Worm (Caenorhabditis elegans) whole organism, young adult: Measurements from ENCODE around the gene Y43F8C.7.
A peak's percentile ranks its signal among the peaks of the same experiment; 100 is the strongest.

Source experiments
- B0019.2 ChIP-seq: fragments of 200-800 bp; sonication (Bioruptor generic); conservative IDR thresholded peaks from 2 replicates; pipeline ENCODE4 v1.3.6; 2022; ENCODE audit warnings: missing genetic modification reagents, missing genetic modification characterization, missing compliant biosample characterization
- C06A6.2 ChIP-seq: fragments of 200-800 bp; sonication (Bioruptor generic); conservative IDR thresholded peaks from 2 replicates; pipeline ENCODE4 v1.3.6; 2022; ENCODE audit warnings: missing genetic modification characterization, missing compliant biosample characterization
- F23B12.7 ChIP-seq: sonication (generic microtip); optimal IDR thresholded peaks from 2 replicates; lab custom pipeline; 2017; ENCODE audit warnings: missing genetic modification characterization, mild to moderate bottlenecking, missing compliant biosample characterization, antibody characterized with exemption, moderate library complexity; ENCODE audit not compliant: insufficient read depth
- F33H1.4 ChIP-seq: fragments of 200-800 bp; sonication (Bioruptor generic); IDR thresholded peaks from 2 replicates; pipeline ENCODE4 v1.3.6; 2022; ENCODE audit warnings: missing genetic modification reagents, missing genetic modification characterization, missing compliant biosample characterization
- F52B5.7 ChIP-seq: sonication (generic microtip); optimal IDR thresholded peaks from 2 replicates; lab custom pipeline; 2016; ENCODE audit warnings: mild to moderate bottlenecking, missing genetic modification characterization, missing compliant biosample characterization
- F57A8.1 ChIP-seq: fragments of 200-800 bp; sonication (Bioruptor generic); optimal IDR thresholded peaks from 2 replicates; lab custom pipeline; 2018; ENCODE audit warnings: mild to moderate bottlenecking, missing genetic modification characterization, moderate library complexity, missing compliant biosample characterization
- Y53G8AR.9 ChIP-seq: fragments of 200-800 bp; sonication (Bioruptor generic); conservative IDR thresholded peaks from 2 replicates; pipeline ENCODE4 v1.3.6; 2022; ENCODE audit warnings: missing genetic modification reagents, missing genetic modification characterization, missing compliant biosample characterization
- ZK185.1 ChIP-seq: sonication (generic microtip); optimal IDR thresholded peaks from 2 replicates; lab custom pipeline; 2016; ENCODE audit warnings: mild to moderate bottlenecking, missing genetic modification characterization, missing compliant biosample characterization; ENCODE audit not compliant: poor library complexity, severe bottlenecking
- atf-7 ChIP-seq: sonication (generic microtip); optimal IDR thresholded peaks from 2 replicates; lab custom pipeline; 2017; ENCODE audit warnings: mild to moderate bottlenecking, missing genetic modification characterization, missing compliant biosample characterization
- attf-5 ChIP-seq: fragments of 200-800 bp; sonication (Bioruptor generic); optimal IDR thresholded peaks from 2 replicates; lab custom pipeline; 2018; ENCODE audit warnings: mild to moderate bottlenecking, missing genetic modification characterization, missing compliant biosample characterization
- bed-2 ChIP-seq: fragments of 200-800 bp; sonication (Bioruptor generic); IDR thresholded peaks from 2 replicates; pipeline ENCODE4 v1.3.6; 2022; ENCODE audit warnings: missing genetic modification reagents, missing genetic modification characterization, missing compliant biosample characterization
- ceh-79 ChIP-seq: sonication (generic microtip); optimal IDR thresholded peaks from 2 replicates; lab custom pipeline; 2017; ENCODE audit warnings: mild to moderate bottlenecking, missing genetic modification characterization, missing compliant biosample characterization
- die-1 ChIP-seq: sonication (generic microtip); optimal IDR thresholded peaks from 2 replicates; lab custom pipeline; 2016; ENCODE audit warnings: missing genotype, mild to moderate bottlenecking, missing genetic modification characterization, missing compliant biosample characterization
- dox-1 ChIP-seq: fragments of 200-800 bp; sonication (Bioruptor generic); IDR thresholded peaks from 2 replicates; pipeline ENCODE4 v1.3.6; 2022; ENCODE audit warnings: missing genetic modification reagents, missing genetic modification characterization, missing compliant biosample characterization
- egrh-3 ChIP-seq: fragments of 200-800 bp; sonication (Bioruptor generic); IDR thresholded peaks from 2 replicates; pipeline ENCODE4 v1.3.6; 2022; ENCODE audit warnings: missing genetic modification reagents, missing genetic modification characterization, missing compliant biosample characterization
- hlh-26 ChIP-seq: fragments of 200-800 bp; sonication (Bioruptor generic); conservative IDR thresholded peaks from 2 replicates; pipeline ENCODE4 v1.3.6; 2022; ENCODE audit warnings: missing genetic modification reagents, missing genetic modification characterization, missing compliant biosample characterization
- let-526 ChIP-seq: fragments of 200-800 bp; sonication (Bioruptor generic); IDR thresholded peaks from 2 replicates; pipeline ENCODE4 v1.3.6; 2022; ENCODE audit warnings: missing genetic modification reagents, missing genetic modification characterization, missing compliant biosample characterization
- let-607 ChIP-seq, 2 experiments: fragments of 200-800 bp in 1 of 2; sonication (Bioruptor generic) in 1 of 2; sonication (generic microtip) in 1 of 2; optimal IDR thresholded peaks; 2 replicates each; lab custom pipeline; 2016 to 2018; ENCODE audit warnings: mild to moderate bottlenecking in 2 of 2, missing compliant biosample characterization in 2 of 2, missing genetic modification characterization in 2 of 2, moderate library complexity in 2 of 2, missing genotype in 1 of 2
- lin-26 ChIP-seq: fragments of 200-800 bp; sonication (Bioruptor generic); IDR thresholded peaks from 2 replicates; pipeline ENCODE4 v1.3.6; 2022; ENCODE audit warnings: missing genetic modification reagents, missing genetic modification characterization, missing compliant biosample characterization
- madf-6 ChIP-seq: fragments of 200-800 bp; sonication (Bioruptor generic); IDR thresholded peaks from 2 replicates; pipeline ENCODE4 v1.3.6; 2022; ENCODE audit warnings: missing genetic modification reagents, missing genetic modification characterization, missing compliant biosample characterization
- mcd-1 ChIP-seq: fragments of 200-800 bp; sonication (Bioruptor generic); IDR thresholded peaks from 2 replicates; pipeline ENCODE4 v1.3.6; 2022; ENCODE audit warnings: missing genetic modification reagents, missing genetic modification characterization, missing compliant biosample characterization
- mel-28 ChIP-seq: sonication (generic microtip); optimal IDR thresholded peaks from 2 replicates; lab custom pipeline; 2016; ENCODE audit warnings: borderline replicate concordance, mild to moderate bottlenecking, missing genetic modification characterization, missing compliant biosample characterization
- nfyb-1 ChIP-seq: fragments of 200-800 bp; sonication (Bioruptor generic); IDR thresholded peaks from 2 replicates; pipeline ENCODE4 v1.3.6; 2022; ENCODE audit warnings: missing genetic modification reagents, missing genetic modification characterization, missing compliant biosample characterization
- nhr-90 ChIP-seq: sonication (generic microtip); optimal IDR thresholded peaks from 2 replicates; lab custom pipeline; 2016; ENCODE audit warnings: missing genotype, mild to moderate bottlenecking, missing genetic modification characterization, missing compliant biosample characterization
- pbrm-1 ChIP-seq: fragments of 200-800 bp; sonication (Bioruptor generic); IDR thresholded peaks from 2 replicates; pipeline ENCODE4 v1.3.6; 2022; ENCODE audit warnings: missing genetic modification reagents, missing genetic modification characterization, missing compliant biosample characterization
- rpc-1 ChIP-seq, 2 experiments: fragments of 150-350 bp in 1 of 2; sonication (generic microtip) in 1 of 2; optimal IDR thresholded peaks; 2 replicates each; lab custom pipeline; 2014 to 2018; ENCODE audit warnings: missing biosample characterization in 1 of 2, missing genetic modification characterization in 1 of 2, missing genetic modification reagents in 1 of 2, missing genotype in 1 of 2
- sdz-38 ChIP-seq: sonication (generic microtip); optimal IDR thresholded peaks from 2 replicates; lab custom pipeline; 2016; ENCODE audit warnings: missing genotype, missing genetic modification characterization, missing compliant biosample characterization
- sea-2 ChIP-seq: fragments of 200-800 bp; sonication (Bioruptor generic); IDR thresholded peaks from 2 replicates; pipeline ENCODE4 v1.3.6; 2022; ENCODE audit warnings: missing genetic modification characterization, missing compliant biosample characterization
- snpc-1.1 ChIP-seq: sonication (generic microtip); optimal IDR thresholded peaks from 2 replicates; lab custom pipeline; 2017; ENCODE audit warnings: missing genetic modification characterization, mild to moderate bottlenecking, missing compliant biosample characterization, antibody characterized with exemption, moderate library complexity, missing genotype, missing genetic modification reagents; ENCODE audit not compliant: insufficient read depth
- snpc-4 ChIP-seq, 5 experiments: fragments of 150-350 bp in 1 of 5; sonication (generic microtip) in 4 of 5; optimal IDR thresholded peaks; 2 replicates each; lab custom pipeline; 2014 to 2018; ENCODE audit warnings: missing genetic modification characterization in 5 of 5, missing biosample characterization in 3 of 5, antibody characterized with exemption in 2 of 5, mild to moderate bottlenecking in 2 of 5, missing compliant biosample characterization in 2 of 5, missing genotype in 2 of 5, moderate library complexity in 2 of 5, missing genetic modification reagents in 1 of 5
- tbx-9 ChIP-seq: sonication (generic microtip); optimal IDR thresholded peaks from 2 replicates; lab custom pipeline; 2016; ENCODE audit warnings: borderline replicate concordance, missing genetic modification characterization, inconsistent platforms, missing compliant biosample characterization
- unc-130 ChIP-seq: sonication (generic microtip); optimal IDR thresholded peaks from 2 replicates; lab custom pipeline; 2016; ENCODE audit warnings: missing genetic modification reagents, missing genetic modification characterization, missing compliant biosample characterization
- zfh-2 ChIP-seq: fragments of 200-800 bp; sonication (Bioruptor generic); conservative IDR thresholded peaks from 2 replicates; pipeline ENCODE4 v1.3.6; 2022; ENCODE audit warnings: missing genetic modification reagents, missing genetic modification characterization, missing compliant biosample characterization
- ztf-26 ChIP-seq: sonication (generic microtip); optimal IDR thresholded peaks from 2 replicates; lab custom pipeline; 2017; ENCODE audit warnings: missing genetic modification characterization, missing compliant biosample characterization
- ztf-6 ChIP-seq: fragments of 200-800 bp; sonication (Bioruptor generic); IDR thresholded peaks from 2 replicates; pipeline ENCODE4 v1.3.6; 2022; ENCODE audit warnings: missing genetic modification reagents, missing genetic modification characterization, missing compliant biosample characterization

The Y43F8C.7 gene

ce11 chrV:19610118-19610707 is 33.6 kb downstream of the Y43F8C.7 start:
- no peak for TF ChIP-seq attf-5 (GFP tag; lab: Kevin White, UChicago)
- TF ChIP-seq ztf-6 = no peak
- TF ChIP-seq let-607 (tag; optimal IDR thresholded peaks at IDR 0.05; lab: Kevin White, UChicago) = peak in 1 of 2 experiments; percentile 14
- TF ChIP-seq sea-2 = no peak
- peak; percentile 62; the same call in 1 of the 2 replicates for TF ChIP-seq nfyb-1
- TF ChIP-seq B0019.2 (GFP tag; lab: Robert Waterston, UW) = 0 out of 2 replicates have a peak, but pooled peaks have one; percentile 4
- TF ChIP-seq lin-26 (GFP tag; lab: Robert Waterston, UW) = 0 out of 2 replicates have a peak, but pooled peaks have one; percentile 35
- TF ChIP-seq madf-6 (GFP tag; lab: Robert Waterston, UW) = 0 out of 2 replicates have a peak, but pooled peaks have one; percentile 25
- peak; percentile 85 for TF ChIP-seq zfh-2 (GFP tag; lab: Robert Waterston, UW)
- TF ChIP-seq mcd-1 (GFP tag; lab: Robert Waterston, UW) = peak; percentile 38
- TF ChIP-seq egrh-3 (GFP tag; lab: Robert Waterston, UW) = peak; percentile 91
- peak; percentile 22 for TF ChIP-seq ceh-79 (tag; lab: Kevin White, UChicago)
- TF ChIP-seq rpc-1 (optimal IDR thresholded peaks at IDR 0.05; lab: Kevin White, UChicago) = no peak
- no peak for TF ChIP-seq rpc-1 (tag; optimal IDR thresholded peaks at IDR 0.05; lab: Kevin White, UChicago)

- TF ChIP-seq Y53G8AR.9 (GFP tag; lab: Robert Waterston, UW) = no peak
- TF ChIP-seq pbrm-1 (GFP tag; lab: Robert Waterston, UW) = no peak
- TF ChIP-seq sdz-38 = no peak
- TF ChIP-seq F52B5.7 (tag; lab: Kevin White, UChicago) = no peak
- TF ChIP-seq nhr-90 (tag; lab: Kevin White, UChicago) = no peak
- no peak for TF ChIP-seq ZK185.1 (tag; lab: Kevin White, UChicago)
- no peak for TF ChIP-seq bed-2 (GFP tag; lab: Robert Waterston, UW)
- TF ChIP-seq dox-1 (GFP tag; lab: Robert Waterston, UW) = no peak
- TF ChIP-seq snpc-4 (GFP tag; optimal IDR thresholded peaks at IDR 0.05; lab: Kevin White, UChicago) = no peak
- TF ChIP-seq snpc-4 (tag; optimal IDR thresholded peaks at IDR 0.05; lab: Kevin White, UChicago) = no peak
- no peak for TF ChIP-seq rpc-1 (optimal IDR thresholded peaks at IDR 0.05; lab: Kevin White, UChicago)
- no peak for TF ChIP-seq rpc-1 (tag; optimal IDR thresholded peaks at IDR 0.05; lab: Kevin White, UChicago)
- TF ChIP-seq tbx-9 (tag; lab: Kevin White, UChicago) = no peak
- no peak for TF ChIP-seq snpc-1.1 (tag; lab: Kevin White, UChicago)
- TF ChIP-seq ztf-26 (tag; lab: Kevin White, UChicago) = no peak
- TF ChIP-seq F33H1.4 (GFP tag; lab: Robert Waterston, UW) = no peak
- no peak for TF ChIP-seq F57A8.1
- no peak for TF ChIP-seq F23B12.7
- no peak for TF ChIP-seq hlh-26 (GFP tag; lab: Robert Waterston, UW)
- TF ChIP-seq unc-130 (GFP tag; lab: Kevin White, UChicago) = no peak
- TF ChIP-seq, all 124 proteins: peak for 0
Observed at ce11 chrV:19609194-19609593, 34.6 kb downstream of the Y43F8C.7 start, which contains the start of gene grsp-1. Gene grsp-1 (plus strand): TSS chrV:19609494.

- no peak for TF ChIP-seq mel-28 (tag; lab: Kevin White, UChicago)
- TF ChIP-seq C06A6.2 = no peak
- no peak for TF ChIP-seq let-526 (GFP tag; lab: Robert Waterston, UW)
- no peak for TF ChIP-seq die-1
- peak; percentile 13 for TF ChIP-seq atf-7 (tag; lab: Kevin White, UChicago)
- TF ChIP-seq, all 124 proteins: peak for 1
Observed at ce11 chrV:19608665-19609064, 35.2 kb downstream of the Y43F8C.7 start.
